Fruit fly (Drosophila melanogaster) Kc167 (cell line): ENCODE data around the gene CG33278.

ENCODE experiments used
- Myc ChIP-seq: fragments of >200 bp; optimal IDR thresholded peaks from 2 replicates; lab custom pipeline; 2017; ENCODE audit warnings: missing external identifiers
- Sin3A ChIP-seq: fragments of >200 bp; optimal IDR thresholded peaks from 2 replicates; lab custom pipeline; 2018; ENCODE audit warnings: missing external identifiers
- insv ChIP-seq: fragments of >200 bp; optimal IDR thresholded peaks from 3 replicates; lab custom pipeline; 2018; ENCODE audit warnings: missing external identifiers
- psq ChIP-seq: fragments of >200 bp; optimal IDR thresholded peaks from 2 replicates; lab custom pipeline; 2017; ENCODE audit warnings: missing external identifiers
- ttk ChIP-seq: sonication (Bioruptor generic); optimal IDR thresholded peaks from 2 replicates; lab custom pipeline; 2017; ENCODE audit warnings: missing external identifiers

DNA sequence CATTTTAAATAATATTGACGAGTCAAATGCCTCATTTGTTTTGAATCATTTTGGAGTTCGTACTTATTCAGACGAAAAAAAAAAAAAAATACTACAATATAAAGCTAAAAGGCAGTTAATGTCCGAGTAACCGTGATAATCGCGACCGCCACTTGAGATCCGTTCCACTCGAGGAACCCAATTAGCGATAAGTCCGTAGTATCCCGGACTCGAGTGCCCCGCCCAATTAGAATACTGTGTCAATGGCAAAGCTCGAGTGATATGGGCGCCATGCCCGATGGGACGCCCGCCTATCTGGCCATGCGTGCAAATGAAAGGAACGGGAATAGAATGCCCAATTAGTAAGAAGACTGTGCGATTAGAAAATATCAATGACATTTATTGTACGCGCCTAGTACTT lies 48.7 kb upstream of the CG33278 start:
- TF ChIP-seq Sin3A (lab: Kevin White, UChicago): no peak
- TF ChIP-seq Myc (lab: Kevin White, UChicago): no peak
- TF ChIP-seq insv (lab: Kevin White, UChicago): no peak
- no peak for TF ChIP-seq psq
- no peak for TF ChIP-seq ttk (lab: Kevin White, UChicago)
